Fruit fly (Drosophila melanogaster): ENCODE measurements around the gene CG18171.

Gene CG18171

dm6 chr3L:1754935-1755334 lies 32.0 kb upstream of the CG18171 start:
- TF ChIP-seq OdsH (GFP tag; optimal IDR thresholded peaks at IDR 0.05) (no peak), ey (GFP tag; optimal IDR thresholded peaks at IDR 0.05) (no peak), usp (GFP tag; optimal IDR thresholded peaks at IDR 0.05) (no peak), Myc (optimal IDR thresholded peaks at IDR 0.05) (no peak), HLH106 (tag; optimal IDR thresholded peaks at IDR 0.05) (no peak), Hnf4 (GFP tag; optimal IDR thresholded peaks at IDR 0.05) (no peak), CrebA (GFP tag; optimal IDR thresholded peaks at IDR 0.05; ENCODE audit: borderline replicate concordance) (no peak), Mio (GFP tag; optimal IDR thresholded peaks at IDR 0.05) (no peak), dl (GFP tag; optimal IDR thresholded peaks at IDR 0.05; ENCODE audit: insufficient read depth in 1 of 2, partially characterized antibody in 2 of 2) (no peak), psq (GFP tag; optimal IDR thresholded peaks at IDR 0.05) (no peak), N (GFP tag; optimal IDR thresholded peaks at IDR 0.05) (no peak), Rel (GFP tag; optimal IDR thresholded peaks at IDR 0.05) (no peak), Rel (tag; optimal IDR thresholded peaks at IDR 0.05) (no peak), sage (GFP tag; optimal IDR thresholded peaks at IDR 0.05) (no peak), fru (GFP tag; optimal IDR thresholded peaks at IDR 0.05) (no peak)

DNA sequence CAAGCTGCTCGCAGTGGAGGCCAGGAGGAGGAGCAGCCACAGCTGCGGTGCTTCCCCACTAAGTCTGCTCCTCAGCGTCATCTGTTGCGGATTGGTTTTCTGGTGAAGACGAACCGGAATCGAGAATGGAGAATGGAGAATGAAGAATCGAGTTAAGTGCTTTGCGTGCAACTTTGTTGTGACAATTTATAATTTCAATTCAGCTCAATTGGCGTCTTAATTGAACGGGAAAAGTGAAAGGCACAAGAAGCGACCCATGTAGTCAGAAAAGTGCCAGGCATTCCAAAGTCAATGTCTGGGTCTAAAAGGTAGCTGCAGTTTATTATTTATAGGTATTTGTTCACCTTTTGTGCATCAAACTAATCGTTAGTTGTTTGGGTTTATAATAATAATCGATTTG lies 31.3 kb upstream of the CG18171 start:
- TF ChIP-seq Dfd (GFP tag; optimal IDR thresholded peaks at IDR 0.05) (no peak), Dif (GFP tag; optimal IDR thresholded peaks at IDR 0.05; ENCODE audit: partially characterized antibody) (no peak), sage (GFP tag; optimal IDR thresholded peaks at IDR 0.05) (no peak), Mio (GFP tag; optimal IDR thresholded peaks at IDR 0.05) (no peak), woc (GFP tag; optimal IDR thresholded peaks at IDR 0.05) (no peak), Jra (GFP tag; optimal IDR thresholded peaks at IDR 0.05) (no peak), Myc (optimal IDR thresholded peaks at IDR 0.05) (no peak), Hr83 (GFP tag; optimal IDR thresholded peaks at IDR 0.05; ENCODE audit: poor library complexity, severe bottlenecking) (no peak), Abd-B (GFP tag; optimal IDR thresholded peaks at IDR 0.05) (no peak), fru (GFP tag; optimal IDR thresholded peaks at IDR 0.05) (no peak), CrebA (GFP tag; optimal IDR thresholded peaks at IDR 0.05; ENCODE audit: borderline replicate concordance) (no peak), dmrt93B (GFP tag; optimal IDR thresholded peaks at IDR 0.05) (no peak)

- TF ChIP-seq Jra (GFP tag; optimal IDR thresholded peaks at IDR 0.05) = no peak
- peak; percentile 51 for TF ChIP-seq Vsx2 (GFP tag; optimal IDR thresholded peaks at IDR 0.05; ENCODE audit: partially characterized antibody)
Measured at dm6 chr3L:1748218-1748617, 25.3 kb upstream of the CG18171 start.

dm6 chr3L:1746338-1747199 lies 23.6 kb upstream of the CG18171 start, which contains the start of gene CG13921:
CG13921 (plus strand) TSS chr3L:1746907.
- no peak for TF ChIP-seq N (GFP tag; optimal IDR thresholded peaks at IDR 0.05)
- no peak for TF ChIP-seq Abd-B (GFP tag; optimal IDR thresholded peaks at IDR 0.05)
- peak; percentile 98 for TF ChIP-seq Jra (GFP tag; optimal IDR thresholded peaks at IDR 0.05)
- peak; percentile 99 for TF ChIP-seq sv (GFP tag; optimal IDR thresholded peaks at IDR 0.05)
- peak; percentile 94 for TF ChIP-seq GATAd (GFP tag; optimal IDR thresholded peaks at IDR 0.05)
- peak; percentile 97 for TF ChIP-seq Rel (GFP tag; optimal IDR thresholded peaks at IDR 0.05)
- TF ChIP-seq Rel (tag; optimal IDR thresholded peaks at IDR 0.05) = peak; percentile 93
- TF ChIP-seq HLH106 (tag; optimal IDR thresholded peaks at IDR 0.05) = peak; percentile 100
- TF ChIP-seq h (GFP tag; optimal IDR thresholded peaks at IDR 0.05) = peak; percentile 100
- TF ChIP-seq Myc (optimal IDR thresholded peaks at IDR 0.05) = no peak
- TF ChIP-seq dl (GFP tag; optimal IDR thresholded peaks at IDR 0.05; ENCODE audit: insufficient read depth in 1 of 2, partially characterized antibody in 2 of 2) = no peak
- TF ChIP-seq Hr83 (GFP tag; optimal IDR thresholded peaks at IDR 0.05; ENCODE audit: poor library complexity, severe bottlenecking) = peak; percentile 95
- TF ChIP-seq dmrt93B (GFP tag; optimal IDR thresholded peaks at IDR 0.05) = peak; percentile 99
- TF ChIP-seq jim (GFP tag; optimal IDR thresholded peaks at IDR 0.05) = peak; percentile 33
- no peak for TF ChIP-seq Hr78 (GFP tag; optimal IDR thresholded peaks at IDR 0.05)
- no peak for TF ChIP-seq usp (GFP tag; optimal IDR thresholded peaks at IDR 0.05)
- TF ChIP-seq CG9705 (GFP tag; optimal IDR thresholded peaks at IDR 0.05) = peak; percentile 99
- no peak for TF ChIP-seq pan (optimal IDR thresholded peaks at IDR 0.05)
- TF ChIP-seq tai (GFP tag; optimal IDR thresholded peaks at IDR 0.05) = no peak
- TF ChIP-seq ey (GFP tag; optimal IDR thresholded peaks at IDR 0.05) = peak; percentile 99
- TF ChIP-seq lola (GFP tag; optimal IDR thresholded peaks at IDR 0.05) = no peak
- TF ChIP-seq foxo (GFP tag; optimal IDR thresholded peaks at IDR 0.05) = peak; percentile 96 to 100
- no peak for TF ChIP-seq Dfd (GFP tag; optimal IDR thresholded peaks at IDR 0.05)
- TF ChIP-seq dsf (GFP tag; optimal IDR thresholded peaks at IDR 0.05; ENCODE audit: borderline replicate concordance) = peak; percentile 94
- peak; percentile 99 for TF ChIP-seq fru (GFP tag; optimal IDR thresholded peaks at IDR 0.05)
- peak; percentile 99 for TF ChIP-seq OdsH (GFP tag; optimal IDR thresholded peaks at IDR 0.05)
- TF ChIP-seq Hnf4 (GFP tag; optimal IDR thresholded peaks at IDR 0.05) = peak; percentile 99
- peak; percentile 99 for TF ChIP-seq rgr (GFP tag; optimal IDR thresholded peaks at IDR 0.05)
- peak; percentile 4 for TF ChIP-seq Dif (GFP tag; optimal IDR thresholded peaks at IDR 0.05; ENCODE audit: partially characterized antibody)
- TF ChIP-seq br (GFP tag; optimal IDR thresholded peaks at IDR 0.05) = peak; percentile 99
- TF ChIP-seq Sp1 (GFP tag; optimal IDR thresholded peaks at IDR 0.05) = peak; percentile 99
- TF ChIP-seq psq (GFP tag; optimal IDR thresholded peaks at IDR 0.05) = peak; percentile 97
- peak; percentile 99 for TF ChIP-seq sage (GFP tag; optimal IDR thresholded peaks at IDR 0.05)
- no peak for TF ChIP-seq CrebA (GFP tag; optimal IDR thresholded peaks at IDR 0.05; ENCODE audit: borderline replicate concordance)
- TF ChIP-seq CG32264 (GFP tag; optimal IDR thresholded peaks at IDR 0.05) = peak; percentile 99
- peak; percentile 88 for TF ChIP-seq Mio (GFP tag; optimal IDR thresholded peaks at IDR 0.05)
- TF ChIP-seq Vsx2 (GFP tag; optimal IDR thresholded peaks at IDR 0.05; ENCODE audit: partially characterized antibody) = no peak
- TF ChIP-seq woc (GFP tag; optimal IDR thresholded peaks at IDR 0.05) = peak; percentile 98
